Worm (Caenorhabditis elegans) whole organism, L1 larva: Measurements from ENCODE around the gene nhr-115.

ENCODE experiments used
- C04F5.9 ChIP-seq: sonication (generic microtip); optimal IDR thresholded peaks from 2 replicates; lab custom pipeline; 2016; ENCODE audit warnings: missing genetic modification characterization, missing compliant biosample characterization
- C34B4.2 ChIP-seq: sonication (generic microtip); optimal IDR thresholded peaks from 2 replicates; lab custom pipeline; 2017; ENCODE audit warnings: mild to moderate bottlenecking, missing genetic modification characterization, missing compliant biosample characterization
- F16B12.6 ChIP-seq: fragments of 150-350 bp; optimal IDR thresholded peaks from 2 replicates; lab custom pipeline; 2014; ENCODE audit warnings: missing biosample characterization, missing genetic modification characterization
- Y116A8C.19 ChIP-seq: sonication (generic microtip); optimal IDR thresholded peaks from 2 replicates; lab custom pipeline; 2016; ENCODE audit warnings: missing compliant biosample characterization, missing genetic modification characterization, borderline replicate concordance
- aha-1 ChIP-seq: fragments of 150-350 bp; optimal IDR thresholded peaks from 2 replicates; lab custom pipeline; 2014; ENCODE audit warnings: missing biosample characterization, missing genetic modification characterization
- alr-1 ChIP-seq: fragments of 200-800 bp; sonication (Bioruptor generic); optimal IDR thresholded peaks from 2 replicates; lab custom pipeline; 2018; ENCODE audit warnings: borderline replicate concordance, mild to moderate bottlenecking, missing genetic modification characterization, missing compliant biosample characterization
- aly-2 ChIP-seq: fragments of 150-350 bp; optimal IDR thresholded peaks from 2 replicates; lab custom pipeline; 2014; ENCODE audit warnings: missing biosample characterization, missing genetic modification characterization
- ama-1 ChIP-seq: fragments of 150-350 bp; optimal IDR thresholded peaks from 2 replicates; lab custom pipeline; 2014
- ceh-63 ChIP-seq: fragments of 200-800 bp; sonication (Bioruptor generic); optimal IDR thresholded peaks from 2 replicates; lab custom pipeline; 2018; ENCODE audit warnings: mild to moderate bottlenecking, missing genetic modification characterization, missing compliant biosample characterization
- ceh-90 ChIP-seq: sonication (generic microtip); optimal IDR thresholded peaks from 2 replicates; lab custom pipeline; 2016; ENCODE audit warnings: missing genetic modification characterization, missing compliant biosample characterization
- ces-1 ChIP-seq: fragments of 150-350 bp; optimal IDR thresholded peaks from 2 replicates; lab custom pipeline; 2014; ENCODE audit warnings: missing biosample characterization, missing genetic modification reagents, missing genetic modification characterization
- efl-1 ChIP-seq, 4 experiments: fragments of 150-350 bp; optimal IDR thresholded peaks in 3 of 4; peaks in 1 of 4; 1 replicate in 1 of 4; 2 replicates in 3 of 4; lab custom pipeline; 2014; ENCODE audit warnings: missing biosample characterization in 2 of 4, missing genetic modification characterization in 2 of 4, missing genetic modification reagents in 2 of 4
- egl-13 ChIP-seq: sonication (generic microtip); optimal IDR thresholded peaks from 2 replicates; lab custom pipeline; 2016; ENCODE audit warnings: missing genotype, missing genetic modification reagents, missing genetic modification characterization, missing compliant biosample characterization
- egl-27 ChIP-seq, 2 experiments: fragments of 150-350 bp in 1 of 2; sonication (generic microtip); optimal IDR thresholded peaks; 3 replicates each; lab custom pipeline; 2017 to 2018; ENCODE audit warnings: missing biosample characterization in 2 of 2, missing genetic modification characterization in 2 of 2, missing genetic modification reagents in 2 of 2
- elt-2 ChIP-seq: sonication (generic microtip); optimal IDR thresholded peaks from 2 replicates; lab custom pipeline; 2016; ENCODE audit warnings: missing genetic modification characterization, mild to moderate bottlenecking, inconsistent platforms, missing compliant biosample characterization, missing genetic modification reagents
- elt-3 ChIP-seq, 6 experiments: fragments of 150-350 bp in 1 of 6; sonication (generic microtip); optimal IDR thresholded peaks; 2 replicates each; lab custom pipeline; 2017 to 2018; ENCODE audit warnings: missing biosample characterization in 6 of 6, missing genetic modification characterization in 6 of 6, inconsistent platforms in 1 of 6
- ets-5 ChIP-seq: fragments of 200-800 bp; sonication (Bioruptor generic); IDR thresholded peaks from 2 replicates; pipeline ENCODE4 v1.3.6; 2022; ENCODE audit warnings: missing genetic modification characterization, missing compliant biosample characterization
- fkh-10 ChIP-seq: sonication (generic microtip); optimal IDR thresholded peaks from 2 replicates; lab custom pipeline; 2017; ENCODE audit warnings: missing biosample characterization, missing genetic modification reagents, missing genetic modification characterization
- fos-1 ChIP-seq: fragments of 150-350 bp; optimal IDR thresholded peaks from 2 replicates; lab custom pipeline; 2014; ENCODE audit warnings: missing biosample characterization, missing genetic modification characterization
- hpl-2 ChIP-seq: fragments of 150-350 bp; optimal IDR thresholded peaks from 2 replicates; lab custom pipeline; 2014; ENCODE audit warnings: missing biosample characterization, missing genetic modification reagents, missing genetic modification characterization
- isw-1 ChIP-seq: fragments of 200-800 bp; sonication (Bioruptor generic); IDR thresholded peaks from 2 replicates; pipeline ENCODE4 v1.3.6; 2022; ENCODE audit warnings: missing genetic modification characterization, missing compliant biosample characterization
- jun-1 ChIP-seq: fragments of 150-350 bp; optimal IDR thresholded peaks from 2 replicates; lab custom pipeline; 2014; ENCODE audit warnings: missing biosample characterization, missing genetic modification reagents, missing genetic modification characterization
- lin-13 ChIP-seq: fragments of 150-350 bp; optimal IDR thresholded peaks from 2 replicates; lab custom pipeline; 2014; ENCODE audit warnings: missing biosample characterization, missing genetic modification reagents, missing genetic modification characterization
- lin-14 ChIP-seq: fragments of 200-800 bp; sonication (Bioruptor generic); optimal IDR thresholded peaks from 2 replicates; lab custom pipeline; 2018; ENCODE audit warnings: mild to moderate bottlenecking, missing genetic modification characterization, moderate library complexity, missing compliant biosample characterization
- lin-15B ChIP-seq: fragments of 150-350 bp; sonication (generic microtip); optimal IDR thresholded peaks from 3 replicates; lab custom pipeline; 2014; ENCODE audit warnings: missing biosample characterization, missing genetic modification characterization
- lin-35 ChIP-seq, 2 experiments: fragments of 150-350 bp; optimal IDR thresholded peaks; 2 replicates each; lab custom pipeline; 2014; ENCODE audit warnings: missing biosample characterization in 2 of 2, missing genetic modification characterization in 2 of 2, missing genetic modification reagents in 2 of 2
- lir-3 ChIP-seq: sonication (generic microtip); optimal IDR thresholded peaks from 2 replicates; lab custom pipeline; 2016; ENCODE audit warnings: mild to moderate bottlenecking, missing genetic modification characterization, moderate library complexity, missing compliant biosample characterization; ENCODE audit not compliant: poor library complexity
- mab-9 ChIP-seq: fragments of 200-800 bp; sonication (Bioruptor generic); IDR thresholded peaks from 2 replicates; pipeline ENCODE4 v1.3.6; 2022; ENCODE audit warnings: missing genetic modification reagents, missing genetic modification characterization, missing compliant biosample characterization
- mep-1 ChIP-seq: fragments of 150-350 bp; optimal IDR thresholded peaks from 2 replicates; lab custom pipeline; 2014; ENCODE audit warnings: missing biosample characterization, missing genetic modification characterization
- nhr-11 ChIP-seq: fragments of 150-350 bp; optimal IDR thresholded peaks from 2 replicates; lab custom pipeline; 2014; ENCODE audit warnings: missing biosample characterization, missing genetic modification characterization
- nhr-12 ChIP-seq: sonication (generic microtip); optimal IDR thresholded peaks from 2 replicates; lab custom pipeline; 2017; ENCODE audit warnings: missing biosample characterization, missing genetic modification characterization
- nhr-19 ChIP-seq: fragments of 200-800 bp; sonication (Bioruptor generic); conservative IDR thresholded peaks from 2 replicates; pipeline ENCODE4 v1.3.6; 2022; ENCODE audit warnings: missing genetic modification characterization, missing compliant biosample characterization
- nhr-237 ChIP-seq: fragments of 150-350 bp; optimal IDR thresholded peaks from 2 replicates; lab custom pipeline; 2014; ENCODE audit warnings: missing biosample characterization, missing genetic modification characterization
- nhr-28 ChIP-seq: fragments of 150-350 bp; optimal IDR thresholded peaks from 2 replicates; lab custom pipeline; 2014; ENCODE audit warnings: missing biosample characterization, missing genetic modification characterization
- nhr-71 ChIP-seq: sonication (generic microtip); optimal IDR thresholded peaks from 2 replicates; lab custom pipeline; 2016; ENCODE audit warnings: mild to moderate bottlenecking, missing genetic modification characterization, moderate library complexity, missing compliant biosample characterization
- nhr-84 ChIP-seq: sonication (generic microtip); optimal IDR thresholded peaks from 2 replicates; lab custom pipeline; 2017; ENCODE audit warnings: missing biosample characterization, missing genetic modification characterization
- nhr-85 ChIP-seq: sonication (generic microtip); peaks from one replicate; lab custom pipeline; 2016; ENCODE audit warnings: missing genetic modification characterization, inconsistent platforms, missing compliant biosample characterization
- pax-3 ChIP-seq: fragments of 200-800 bp; sonication (Bioruptor generic); optimal IDR thresholded peaks from 2 replicates; lab custom pipeline; 2018; ENCODE audit warnings: mild to moderate bottlenecking, missing genetic modification characterization, moderate library complexity, missing compliant biosample characterization
- pqm-1 ChIP-seq: sonication (generic microtip); optimal IDR thresholded peaks from 3 replicates; lab custom pipeline; 2017; ENCODE audit warnings: missing biosample characterization, missing genetic modification characterization
- rnt-1 ChIP-seq: sonication (generic microtip); optimal IDR thresholded peaks from 2 replicates; lab custom pipeline; 2016; ENCODE audit warnings: mild to moderate bottlenecking, missing genetic modification characterization, moderate library complexity, missing compliant biosample characterization
- snpc-4 ChIP-seq: fragments of 150-350 bp; optimal IDR thresholded peaks from 2 replicates; lab custom pipeline; 2014; ENCODE audit warnings: missing biosample characterization, missing genetic modification characterization
- sup-37 ChIP-seq: fragments of 200-800 bp; sonication (Bioruptor generic); optimal IDR thresholded peaks from 2 replicates; lab custom pipeline; 2018; ENCODE audit warnings: mild to moderate bottlenecking, missing genetic modification characterization, missing compliant biosample characterization
- tbx-2 ChIP-seq: sonication (generic microtip); optimal IDR thresholded peaks from 2 replicates; lab custom pipeline; 2016; ENCODE audit warnings: missing genetic modification characterization, missing compliant biosample characterization
- unc-30 ChIP-seq: sonication (generic microtip); optimal IDR thresholded peaks from 2 replicates; lab custom pipeline; 2017; ENCODE audit warnings: missing biosample characterization, missing genetic modification characterization
- unc-62 ChIP-seq: fragments of 150-350 bp; optimal IDR thresholded peaks from 2 replicates; lab custom pipeline; 2014; ENCODE audit warnings: missing biosample characterization, missing genetic modification reagents, missing genetic modification characterization
- unc-86 ChIP-seq: sonication (generic microtip); optimal IDR thresholded peaks from 2 replicates; lab custom pipeline; 2016; ENCODE audit warnings: missing genetic modification characterization, missing compliant biosample characterization
- unc-98 ChIP-seq: fragments of 200-800 bp; sonication (Bioruptor generic); IDR thresholded peaks from 2 replicates; pipeline ENCODE4 v1.3.6; 2022; ENCODE audit warnings: missing genetic modification characterization, missing compliant biosample characterization
- xbp-1 ChIP-seq: sonication (generic microtip); optimal IDR thresholded peaks from 2 replicates; lab custom pipeline; 2016; ENCODE audit warnings: missing genetic modification characterization, missing compliant biosample characterization
- zip-4 ChIP-seq: fragments of 200-800 bp; sonication (Bioruptor generic); optimal IDR thresholded peaks from 2 replicates; lab custom pipeline; 2018; ENCODE audit warnings: mild to moderate bottlenecking, missing genetic modification characterization, moderate library complexity, missing compliant biosample characterization
- ztf-4 ChIP-seq: fragments of 150-350 bp; optimal IDR thresholded peaks from 2 replicates; lab custom pipeline; 2014; ENCODE audit warnings: missing biosample characterization, missing genetic modification characterization

The nhr-115 gene

DNA sequence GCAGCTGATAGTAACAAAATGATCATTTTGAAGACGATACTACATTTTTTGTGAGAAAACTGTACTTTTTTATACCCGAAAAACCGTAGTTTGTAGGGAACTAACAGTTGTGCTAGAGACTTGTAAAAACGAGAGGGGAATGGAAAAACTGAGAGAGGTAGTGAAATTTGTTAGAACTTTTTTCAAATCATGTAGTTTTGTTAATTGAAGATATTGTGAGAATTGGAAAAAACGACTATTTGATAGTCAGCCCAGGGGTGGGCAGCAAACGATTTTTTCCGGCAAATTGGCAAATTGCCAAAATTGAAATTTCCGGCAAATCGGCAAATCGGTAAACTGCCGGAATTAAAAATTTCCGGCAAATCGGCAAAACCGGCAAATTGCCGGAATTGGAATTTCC is 43.0 kb upstream of the nhr-115 start, which contains the start of gene cyp-33C6:
cyp-33C6 (minus strand) TSS at position 101 of the 400 bp plus-strand sequence.
- TF ChIP-seq Y116A8C.19, result no peak
- no peak for TF ChIP-seq ztf-4
- TF ChIP-seq fos-1 (tag; lab: Kevin White, UChicago), result no peak
- TF ChIP-seq sup-37 (GFP tag; lab: Kevin White, UChicago), result no peak
- no peak for TF ChIP-seq F16B12.6
- no peak for TF ChIP-seq rnt-1
- no peak for TF ChIP-seq lir-3 (tag; lab: Kevin White, UChicago)
- no peak for TF ChIP-seq elt-2 (tag; lab: Kevin White, UChicago)
- TF ChIP-seq ets-5 (GFP tag; lab: Robert Waterston, UW), result no peak
- TF ChIP-seq zip-4 (GFP tag; lab: Kevin White, UChicago), result no peak
- no peak for TF ChIP-seq C34B4.2 (tag; lab: Kevin White, UChicago)
- no peak for TF ChIP-seq nhr-84
- no peak for TF ChIP-seq nhr-12 (tag; lab: Kevin White, UChicago)
- TF ChIP-seq nhr-19, result no peak
- no peak for TF ChIP-seq pqm-1 (tag; lab: Kevin White, UChicago)
- TF ChIP-seq, all 84 proteins: peak for 0

DNA sequence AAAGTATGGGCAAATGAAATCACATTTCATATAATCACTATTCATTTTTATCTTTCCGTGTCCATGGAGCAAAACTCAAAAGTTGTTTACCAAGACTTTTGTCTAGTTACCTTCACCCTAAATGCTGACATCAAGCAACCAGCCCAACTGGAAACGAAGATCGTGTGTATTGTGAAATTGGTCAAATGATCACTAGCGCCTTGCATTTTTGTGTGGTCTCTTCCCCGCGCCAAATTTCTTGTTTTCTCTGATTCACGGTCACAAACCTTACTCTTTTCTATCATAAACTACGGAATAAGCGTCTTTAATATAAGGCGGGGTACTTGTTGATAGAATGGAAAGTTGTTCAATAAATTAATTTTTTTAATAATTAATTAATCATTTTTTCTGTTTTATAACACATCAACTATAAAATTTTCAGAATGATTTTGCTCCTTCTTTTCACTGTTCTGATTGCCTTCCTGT is 42.2 kb upstream of the nhr-115 start, which contains the start of gene cyp-33C7:
cyp-33C7 (plus strand) TSS at position 415 of the 465 bp plus-strand sequence.
- TF ChIP-seq lin-35 (GFP tag; optimal IDR thresholded peaks at IDR 0.05; lab: Kevin White, UChicago) (peak in 1 of 2 experiments; percentile 75), fkh-10 (no peak), nhr-19 (no peak), lin-14 (GFP tag; lab: Kevin White, UChicago) (peak; percentile 88), nhr-12 (tag; lab: Kevin White, UChicago) (no peak), hpl-2 (no peak), lin-13 (GFP tag; lab: Kevin White, UChicago) (no peak), zip-4 (GFP tag; lab: Kevin White, UChicago) (no peak), aly-2 (tag; lab: Kevin White, UChicago) (no peak), elt-2 (tag; lab: Kevin White, UChicago) (peak; percentile 75), C04F5.9 (no peak), alr-1 (tag; lab: Kevin White, UChicago) (no peak), egl-13 (tag; lab: Kevin White, UChicago) (no peak), nhr-237 (tag; lab: Kevin White, UChicago) (no peak), egl-27 (tag; optimal IDR thresholded peaks at IDR 0.05; lab: Kevin White, UChicago) (no peak), pqm-1 (tag; lab: Kevin White, UChicago) (no peak), nhr-71 (tag; lab: Kevin White, UChicago) (peak; percentile 59), pax-3 (tag; lab: Kevin White, UChicago) (no peak), tbx-2 (tag; lab: Kevin White, UChicago) (peak; percentile 14), ama-1 (lab: Kevin White, UChicago) (no peak), ceh-63 (GFP tag; lab: Kevin White, UChicago) (no peak), nhr-11 (tag; lab: Kevin White, UChicago) (no peak), xbp-1 (tag; lab: Kevin White, UChicago) (no peak), ces-1 (GFP tag; lab: Kevin White, UChicago) (no peak), mab-9 (GFP tag; lab: Robert Waterston, UW) (no peak), jun-1 (tag; lab: Kevin White, UChicago) (peak; percentile 46), unc-30 (tag; lab: Kevin White, UChicago) (no peak), nhr-85 (tag; lab: Kevin White, UChicago) (no peak), aha-1 (tag; lab: Kevin White, UChicago) (no peak), snpc-4 (tag; lab: Kevin White, UChicago) (no peak), elt-3 (tag; optimal IDR thresholded peaks at IDR 0.05; lab: Kevin White, UChicago) (peak in 1 of 6 experiments; percentile 37), lir-3 (tag; lab: Kevin White, UChicago) (no peak), ceh-90 (no peak), mep-1 (tag; lab: Kevin White, UChicago) (peak; percentile 19), efl-1 (optimal IDR thresholded peaks at IDR 0.05; lab: Kevin White, UChicago) (peak in 1 of 2 experiments; percentile 29), efl-1 (GFP tag; optimal IDR thresholded peaks at IDR 0.05 in 1 of 2; lab: Kevin White, UChicago) (peak in 1 of 2 experiments; percentile 52), isw-1 (GFP tag; lab: Robert Waterston, UW) (no peak), nhr-28 (tag; lab: Kevin White, UChicago) (no peak), unc-62 (GFP tag; lab: Kevin White, UChicago) (no peak), unc-86 (no peak), unc-98 (GFP tag; lab: Robert Waterston, UW) (no peak), nhr-84 (no peak), lin-15B (tag; lab: Kevin White, UChicago) (no peak), sup-37 (GFP tag; lab: Kevin White, UChicago) (no peak), C34B4.2 (tag; lab: Kevin White, UChicago) (no peak)
